Worm (Caenorhabditis elegans) whole organism, L1 larva: ENCODE results near the gene nono-1.

Source experiments
- aly-2 ChIP-seq: fragments of 150-350 bp; optimal IDR thresholded peaks from 2 replicates; lab custom pipeline; 2014; ENCODE audit warnings: missing biosample characterization, missing genetic modification characterization
- lin-13 ChIP-seq: fragments of 150-350 bp; optimal IDR thresholded peaks from 2 replicates; lab custom pipeline; 2014; ENCODE audit warnings: missing biosample characterization, missing genetic modification reagents, missing genetic modification characterization
- snpc-4 ChIP-seq: fragments of 150-350 bp; optimal IDR thresholded peaks from 2 replicates; lab custom pipeline; 2014; ENCODE audit warnings: missing biosample characterization, missing genetic modification characterization
- unc-62 ChIP-seq: fragments of 150-350 bp; optimal IDR thresholded peaks from 2 replicates; lab custom pipeline; 2014; ENCODE audit warnings: missing biosample characterization, missing genetic modification reagents, missing genetic modification characterization
- zag-1 ChIP-seq: fragments of 150-350 bp; optimal IDR thresholded peaks from 2 replicates; lab custom pipeline; 2014; ENCODE audit warnings: missing biosample characterization, missing genetic modification characterization

ce11 chrIII:5961560-5961959 lies 3.5 kb upstream of the nono-1 start:
- no peak for TF ChIP-seq snpc-4 (tag; lab: Kevin White, UChicago)
- no peak for TF ChIP-seq unc-62 (GFP tag; lab: Kevin White, UChicago)
- TF ChIP-seq lin-13 (GFP tag; lab: Kevin White, UChicago): no peak
- TF ChIP-seq zag-1 (tag; lab: Kevin White, UChicago): no peak
- TF ChIP-seq aly-2 (tag; lab: Kevin White, UChicago): no peak
